Worm (Caenorhabditis elegans) whole organism, L4/young adult: ENCODE results near the gene srxa-15.

Experiments used
- dao-5 ChIP-seq: sonication (generic microtip); optimal IDR thresholded peaks from 2 replicates; lab custom pipeline; 2016; ENCODE audit warnings: missing genotype, missing genetic modification characterization, moderate library complexity, missing compliant biosample characterization
- him-1 ChIP-seq: sonication (generic microtip); optimal IDR thresholded peaks from 2 replicates; lab custom pipeline; 2016; ENCODE audit warnings: missing genotype, missing genetic modification reagents, missing genetic modification characterization, missing compliant biosample characterization

DNA sequence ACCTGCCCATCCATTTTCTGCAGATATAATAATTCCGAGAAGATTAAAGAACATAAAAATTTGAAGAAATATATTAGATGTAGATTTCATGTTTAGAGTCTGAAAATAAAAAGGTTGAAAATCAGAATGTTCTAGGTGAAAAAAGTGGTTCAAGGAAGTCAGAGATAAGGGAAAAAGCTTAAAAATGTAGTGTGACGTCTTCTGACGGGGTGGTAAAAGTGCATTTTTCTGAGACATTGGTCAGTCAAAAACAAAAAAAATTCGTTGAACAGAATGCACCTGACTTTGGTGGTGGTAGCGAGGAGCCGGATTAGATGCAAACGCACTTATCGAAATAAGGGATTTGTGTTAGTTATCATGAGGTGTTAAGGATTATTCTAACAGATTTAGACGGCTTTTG, 35.4 kb upstream of the srxa-15 start, which contains the start of gene F46B3.23:
- TF ChIP-seq him-1 (tag; lab: Kevin White, UChicago) (no peak), dao-5 (tag; lab: Kevin White, UChicago) (no peak)
